Worm (Caenorhabditis elegans) whole organism, early embryonic: Measurements from ENCODE around the gene F55C9.11.
"Not testable (repeated sequence)": the region's sequence is repeated elsewhere in the genome, so short reads cannot be mapped to it uniquely, and the experiment has no call there.

ENCODE experiments used
- B0310.2 ChIP-seq: sonication (generic microtip); optimal IDR thresholded peaks from 2 replicates; lab custom pipeline; 2016; ENCODE audit warnings: mild to moderate bottlenecking, missing genetic modification characterization, missing compliant biosample characterization
- F13C5.2 ChIP-seq: sonication (generic microtip); optimal IDR thresholded peaks from 2 replicates; lab custom pipeline; 2017; ENCODE audit warnings: mild to moderate bottlenecking, missing genetic modification characterization, inconsistent platforms, missing compliant biosample characterization
- aly-1 ChIP-seq: sonication (generic microtip); optimal IDR thresholded peaks from 2 replicates; lab custom pipeline; 2016; ENCODE audit warnings: missing genetic modification characterization, missing compliant biosample characterization
- ama-1 ChIP-seq: fragments of 150-350 bp; optimal IDR thresholded peaks from 2 replicates; lab custom pipeline; 2014
- ceh-13 ChIP-seq: fragments of 200-800 bp; sonication (Bioruptor generic); optimal IDR thresholded peaks from 2 replicates; lab custom pipeline; 2018; ENCODE audit warnings: mild to moderate bottlenecking, missing genetic modification characterization, missing compliant biosample characterization
- ceh-36 ChIP-seq: sonication (generic microtip); optimal IDR thresholded peaks from 2 replicates; lab custom pipeline; 2016; ENCODE audit warnings: missing genetic modification characterization, inconsistent platforms, missing compliant biosample characterization
- ets-7 ChIP-seq: sonication (generic microtip); optimal IDR thresholded peaks from 2 replicates; lab custom pipeline; 2016; ENCODE audit warnings: missing genotype, missing genetic modification characterization, missing compliant biosample characterization
- flt-1 ChIP-seq: fragments of 200-800 bp; sonication (Bioruptor generic); IDR thresholded peaks from 2 replicates; pipeline ENCODE4 v1.3.6; 2022; ENCODE audit warnings: missing genetic modification characterization, missing compliant biosample characterization
- hmbx-1 ChIP-seq: sonication (generic microtip); optimal IDR thresholded peaks from 2 replicates; lab custom pipeline; 2016; ENCODE audit warnings: mild to moderate bottlenecking, missing genetic modification characterization, missing compliant biosample characterization
- hmg-4 ChIP-seq: fragments of 200-800 bp; sonication (Bioruptor generic); optimal IDR thresholded peaks from 2 replicates; lab custom pipeline; 2018; ENCODE audit warnings: mild to moderate bottlenecking, missing genetic modification characterization, missing compliant biosample characterization
- hnd-1 ChIP-seq: sonication (generic microtip); optimal IDR thresholded peaks from 2 replicates; lab custom pipeline; 2016; ENCODE audit warnings: missing genetic modification characterization, missing compliant biosample characterization
- pes-1 ChIP-seq: fragments of 200-800 bp; sonication (Bioruptor generic); IDR thresholded peaks from 2 replicates; pipeline ENCODE4 v1.3.6; 2022; ENCODE audit warnings: missing genetic modification reagents, missing genetic modification characterization, missing compliant biosample characterization
- scrt-1 ChIP-seq: fragments of 200-800 bp; sonication (Bioruptor generic); IDR thresholded peaks from 2 replicates; pipeline ENCODE4 v1.3.6; 2022; ENCODE audit warnings: missing genetic modification characterization, missing compliant biosample characterization
- sea-1 ChIP-seq: fragments of 200-800 bp; sonication (Bioruptor generic); conservative IDR thresholded peaks from 2 replicates; pipeline ENCODE4 v1.3.6; 2022; ENCODE audit warnings: missing genetic modification characterization, missing compliant biosample characterization
- tbx-11 ChIP-seq: fragments of 200-800 bp; sonication (Bioruptor generic); IDR thresholded peaks from 2 replicates; pipeline ENCODE4 v1.3.6; 2022; ENCODE audit warnings: missing genetic modification characterization, missing compliant biosample characterization
- tbx-37 ChIP-seq: fragments of 200-800 bp; sonication (Bioruptor generic); conservative IDR thresholded peaks from 2 replicates; pipeline ENCODE4 v1.3.6; 2022; ENCODE audit warnings: missing genetic modification reagents, missing genetic modification characterization, missing compliant biosample characterization
- tra-4 ChIP-seq: sonication (generic microtip); optimal IDR thresholded peaks from 2 replicates; lab custom pipeline; 2017; ENCODE audit warnings: missing genetic modification characterization, missing compliant biosample characterization

F55C9.11 gene

DNA sequence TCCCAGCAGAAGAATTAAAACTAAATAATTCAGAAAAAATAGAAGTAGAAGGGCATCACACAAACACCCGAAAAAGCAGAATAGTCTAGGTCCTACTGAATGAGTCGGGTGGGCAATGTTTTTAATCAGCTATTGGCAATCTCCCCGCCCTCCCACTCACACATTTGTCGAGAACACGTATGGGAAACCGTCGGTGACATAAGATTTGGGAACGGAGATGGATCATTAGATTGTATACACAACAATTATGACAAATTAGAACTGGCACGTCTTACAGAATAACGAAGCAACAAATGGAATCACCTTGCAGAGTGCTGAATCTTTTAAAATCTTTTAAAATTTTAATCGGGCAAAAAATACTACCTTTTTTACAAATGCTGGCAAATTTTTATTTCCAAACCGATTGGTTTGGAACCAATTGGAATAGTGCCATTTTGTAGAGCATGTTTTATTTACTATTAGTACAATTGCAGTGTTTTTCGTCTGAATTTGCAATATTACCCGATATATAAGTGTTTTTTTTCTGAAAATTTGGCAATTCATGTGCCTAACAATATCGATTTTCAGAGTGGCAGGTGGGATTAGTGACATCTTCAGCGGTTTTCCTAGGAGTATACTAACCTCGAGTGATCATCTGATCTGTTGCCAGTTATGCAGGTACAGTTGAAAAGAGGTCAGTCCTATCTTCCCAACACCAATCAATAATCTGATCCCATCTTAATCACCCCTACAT lies 21.3 kb downstream of the F55C9.11 start, which contains the start of the genes F55C9.3 and fbxb-57:
TSS of gene F55C9.3 (minus strand) at position 101 of the 733 bp plus-strand sequence.
TSS of gene fbxb-57 (plus strand) at position 683 of the 733 bp plus-strand sequence.
- TF ChIP-seq F13C5.2 (tag; lab: Kevin White, UChicago): no peak
- TF ChIP-seq ceh-13 (GFP tag; lab: Kevin White, UChicago): no peak

- no peak for TF ChIP-seq F13C5.2 (tag; lab: Kevin White, UChicago)
- no peak for TF ChIP-seq ceh-13 (GFP tag; lab: Kevin White, UChicago)
- TF ChIP-seq aly-1 (tag; lab: Kevin White, UChicago): no peak
- TF ChIP-seq pes-1 (GFP tag; lab: Robert Waterston, UW): no peak
- no peak for TF ChIP-seq ama-1 (lab: Kevin White, UChicago)
- no peak for TF ChIP-seq ceh-36 (tag; lab: Kevin White, UChicago)
- no peak for TF ChIP-seq sea-1 (GFP tag; lab: Robert Waterston, UW)
- no peak for TF ChIP-seq hmbx-1
- TF ChIP-seq hnd-1 (tag; lab: Kevin White, UChicago): no peak
- no peak for TF ChIP-seq ets-7
- no peak for TF ChIP-seq flt-1 (GFP tag; lab: Robert Waterston, UW)
Measured at ce11 chrV:19285921-19286320, 23.6 kb downstream of the F55C9.11 start.

DNA sequence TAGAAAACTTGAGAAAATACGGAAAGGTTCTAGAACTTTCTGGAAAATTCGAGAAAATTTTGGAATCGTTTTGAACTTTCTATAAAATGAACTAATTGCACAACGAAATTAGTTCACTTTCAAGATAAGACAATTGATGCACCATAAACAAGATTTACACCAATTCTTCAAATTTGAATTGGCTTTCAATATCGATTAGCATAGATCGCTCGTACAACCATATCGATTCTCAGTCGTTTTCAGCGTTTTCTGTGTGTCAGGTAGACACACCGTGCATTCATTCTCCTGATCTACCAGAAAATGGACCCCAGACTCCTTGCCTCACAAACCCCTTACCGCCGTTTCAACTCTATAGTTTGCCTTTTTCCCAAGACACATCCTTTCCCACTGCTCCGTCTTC lies 27.2 kb downstream of the F55C9.11 start, which contains the start of gene fbxb-117:
TSS of gene fbxb-117 (plus strand) at position 301 of the 400 bp plus-strand sequence.
- TF ChIP-seq ceh-36 (tag; lab: Kevin White, UChicago) (no peak), F13C5.2 (tag; lab: Kevin White, UChicago) (no peak), sea-1 (GFP tag; lab: Robert Waterston, UW) (no peak), aly-1 (tag; lab: Kevin White, UChicago) (no peak), scrt-1 (GFP tag; lab: Robert Waterston, UW) (no peak), hmbx-1 (no peak), hnd-1 (tag; lab: Kevin White, UChicago) (no peak), tbx-37 (GFP tag; lab: Robert Waterston, UW) (no peak), tra-4 (tag; lab: Kevin White, UChicago) (no peak)

- TF ChIP-seq ceh-13 (GFP tag; lab: Kevin White, UChicago) (no peak), tbx-37 (GFP tag; lab: Robert Waterston, UW) (no peak), ama-1 (lab: Kevin White, UChicago) (no peak), pes-1 (GFP tag; lab: Robert Waterston, UW) (no peak), hnd-1 (tag; lab: Kevin White, UChicago) (no peak), sea-1 (GFP tag; lab: Robert Waterston, UW) (no peak), tra-4 (tag; lab: Kevin White, UChicago) (no peak), tbx-11 (no peak), scrt-1 (GFP tag; lab: Robert Waterston, UW) (no peak), hmbx-1 (no peak), ets-7 (no peak), aly-1 (tag; lab: Kevin White, UChicago) (no peak), ceh-36 (tag; lab: Kevin White, UChicago) (no peak), B0310.2 (tag; lab: Kevin White, UChicago) (no peak), hmg-4 (GFP tag; lab: Kevin White, UChicago) (no peak)
Measured at ce11 chrV:19279888-19280287, 29.6 kb downstream of the F55C9.11 start, which contains the start of gene F21D9.8. Gene F21D9.8 (minus strand): TSS chrV:19279988.

DNA sequence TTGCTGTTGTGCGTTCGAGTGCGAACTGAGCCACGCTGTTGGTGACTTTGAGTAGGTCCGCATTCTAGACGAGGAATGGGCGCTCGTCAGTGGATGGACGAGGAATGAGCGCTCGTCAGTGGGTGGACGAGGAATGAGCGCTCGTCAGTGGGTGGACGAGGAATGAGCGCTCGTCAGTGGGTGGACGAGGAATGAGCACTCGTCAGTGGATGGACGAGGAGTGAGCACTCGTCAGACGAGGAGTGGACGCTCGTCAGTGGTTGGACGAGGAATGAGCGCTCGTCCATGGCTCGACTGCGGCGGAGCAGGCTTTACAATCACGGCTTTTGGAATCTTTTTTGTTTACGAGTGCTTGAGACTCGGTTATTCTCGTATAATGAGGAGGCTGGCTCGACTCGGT lies 31.0 kb downstream of the F55C9.11 start:
- TF ChIP-seq hnd-1 (tag; lab: Kevin White, UChicago): no peak
- TF ChIP-seq pes-1 (GFP tag; lab: Robert Waterston, UW): no peak
- TF ChIP-seq ama-1 (lab: Kevin White, UChicago): no peak
- TF ChIP-seq hmbx-1: no peak
- TF ChIP-seq F13C5.2 (tag; lab: Kevin White, UChicago): no peak
- no peak for TF ChIP-seq tra-4 (tag; lab: Kevin White, UChicago)
- TF ChIP-seq sea-1 (GFP tag; lab: Robert Waterston, UW): no peak
- TF ChIP-seq tbx-37 (GFP tag; lab: Robert Waterston, UW): no peak

DNA sequence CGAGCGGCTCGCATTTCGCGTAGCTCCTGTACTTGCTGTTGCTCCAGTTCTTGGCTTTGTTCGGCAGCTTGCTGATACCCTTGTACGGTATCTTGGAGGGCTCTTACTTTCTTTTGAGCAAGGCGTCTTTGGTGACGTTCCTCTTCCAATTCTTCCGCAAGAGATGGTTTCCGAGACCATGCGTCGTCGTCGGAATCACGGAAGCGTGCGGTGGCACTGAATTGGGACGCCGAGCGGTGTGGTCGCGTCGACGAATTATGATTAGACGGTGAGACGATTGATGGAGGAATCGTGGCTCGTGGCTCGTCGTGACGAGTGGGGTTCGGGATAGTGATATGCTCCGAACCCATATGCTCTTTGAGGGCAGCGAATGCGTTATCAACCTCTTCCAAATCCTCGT lies 33.1 kb downstream of the F55C9.11 start:
- TF ChIP-seq ets-7 (no peak), sea-1 (GFP tag; lab: Robert Waterston, UW) (no peak), ceh-36 (tag; lab: Kevin White, UChicago) (no peak), F13C5.2 (tag; lab: Kevin White, UChicago) (no peak), hmbx-1 (no peak)

DNA sequence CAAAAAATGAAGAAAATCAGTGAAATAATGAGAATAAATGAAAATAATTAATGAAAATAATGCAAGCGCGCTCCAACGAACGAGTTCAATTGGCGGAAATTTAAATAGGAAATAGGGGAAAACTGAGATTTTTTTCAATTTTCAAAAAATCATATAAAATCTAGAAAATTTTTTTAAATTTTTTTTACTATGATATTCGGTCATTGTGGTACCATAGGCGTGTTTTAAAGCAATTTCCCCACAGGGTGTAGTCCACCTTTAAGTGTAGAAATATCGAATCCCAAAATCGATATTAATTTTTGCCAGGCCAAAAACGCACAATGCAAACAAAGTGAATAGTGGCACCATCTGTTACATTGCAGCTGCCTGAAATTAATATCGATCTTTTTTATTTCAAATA lies 45.3 kb downstream of the F55C9.11 start, which contains the start of gene F21D9.1:
TSS of gene F21D9.1 (plus strand) at position 301 of the 400 bp plus-strand sequence.
- TF ChIP-seq scrt-1 (GFP tag; lab: Robert Waterston, UW); hmg-4 (GFP tag; lab: Kevin White, UChicago); tbx-37 (GFP tag; lab: Robert Waterston, UW): not testable (repeated sequence)

DNA sequence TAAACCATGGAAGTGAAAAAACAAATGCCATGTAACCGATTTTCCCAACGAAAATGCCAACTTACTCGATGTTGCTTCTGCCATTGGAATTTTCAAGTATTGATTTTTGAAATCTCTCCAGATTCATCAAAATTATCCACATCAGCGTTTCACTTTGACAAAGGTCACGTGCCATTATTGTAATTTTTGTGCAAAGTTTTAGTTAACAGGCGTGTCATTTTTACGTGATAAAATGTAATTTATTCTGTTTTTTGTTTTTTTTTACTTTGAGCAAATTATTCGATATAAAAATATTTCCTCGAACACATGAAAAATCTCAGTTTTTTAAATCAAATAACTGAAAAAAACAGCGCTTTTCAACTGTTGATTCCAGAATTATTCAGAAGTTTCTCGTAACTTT lies 47.1 kb downstream of the F55C9.11 start, which contains the start of gene F21D9.2:
TSS of gene F21D9.2 (minus strand) at position 101 of the 400 bp plus-strand sequence.
- TF ChIP-seq flt-1 (GFP tag; lab: Robert Waterston, UW) (no peak), ama-1 (lab: Kevin White, UChicago) (no peak), aly-1 (tag; lab: Kevin White, UChicago) (no peak), B0310.2 (tag; lab: Kevin White, UChicago) (no peak), scrt-1 (GFP tag; lab: Robert Waterston, UW) (no peak), hmbx-1 (no peak), tbx-11 (no peak), hmg-4 (GFP tag; lab: Kevin White, UChicago) (no peak), ceh-13 (GFP tag; lab: Kevin White, UChicago) (no peak)
